Fruit fly (Drosophila melanogaster): ENCODE results near the gene CG2614.

DNA sequence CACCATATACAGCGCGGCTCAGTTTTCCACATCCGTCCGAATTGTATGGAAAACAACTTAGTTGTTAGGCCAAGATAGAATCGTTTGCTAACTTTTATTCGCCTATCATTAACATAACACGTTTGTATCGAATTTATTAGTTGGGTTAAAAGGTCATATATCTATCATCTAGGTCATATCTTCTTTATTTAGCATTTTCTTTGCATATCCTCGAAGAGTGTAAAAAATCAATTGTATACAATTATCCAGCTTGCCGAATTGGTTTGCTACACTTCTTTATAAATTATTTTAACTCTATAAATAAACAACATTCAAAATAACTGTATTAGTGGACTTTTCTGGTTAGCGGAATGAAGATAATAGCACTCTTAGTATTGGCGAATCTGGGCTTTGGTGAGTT lies 22.0 kb upstream of the CG2614 start, which contains the start of gene CG17472:
- TF ChIP-seq pad (GFP tag; optimal IDR thresholded peaks at IDR 0.05) (no peak), cnc (optimal IDR thresholded peaks at IDR 0.05) (no peak), toe (GFP tag; optimal IDR thresholded peaks at IDR 0.05) (no peak), Hr96 (GFP tag; optimal IDR thresholded peaks at IDR 0.05) (no peak), CG33017 (tag; optimal IDR thresholded peaks at IDR 0.05) (no peak)

Measured in whole organism, adult.